Worm (Caenorhabditis elegans): Measurements from ENCODE around the gene fem-2.

The fem-2 gene

DNA sequence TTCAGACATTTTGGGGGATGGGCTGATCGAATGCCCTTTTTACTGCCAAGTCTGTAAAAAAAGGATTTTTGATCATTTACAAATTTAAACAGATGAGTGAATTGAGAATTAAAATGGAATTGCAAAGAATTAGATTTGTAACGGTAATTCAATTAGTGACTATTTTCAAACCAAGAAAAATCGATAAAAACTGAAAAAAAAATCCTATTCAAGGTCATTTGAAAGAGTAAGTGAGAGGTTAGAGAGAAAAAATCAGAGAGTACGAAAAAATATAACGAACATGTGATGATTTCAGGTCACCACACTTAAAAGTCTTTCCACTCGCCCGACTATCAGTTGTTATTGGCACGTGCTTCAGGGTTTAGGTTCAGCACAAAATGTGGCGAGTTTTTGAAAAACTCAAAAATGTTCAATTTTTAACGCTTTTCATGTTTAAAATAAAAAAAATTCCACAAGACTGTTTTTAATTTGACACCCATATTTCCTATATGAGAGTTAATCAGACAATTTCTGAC is 14.2 kb downstream of the fem-2 start, which contains the start of gene T19C3.4 (continued):
- TF ChIP-seq dpl-1 (GFP tag; optimal IDR thresholded peaks at IDR 0.05) (no peak), lin-39 (tag; optimal IDR thresholded peaks at IDR 0.05) (no peak), nhr-28 (tag; optimal IDR thresholded peaks at IDR 0.05) (no peak), egl-27 (tag; optimal IDR thresholded peaks at IDR 0.05) (no peak), ztf-11 (tag; optimal IDR thresholded peaks at IDR 0.05) (no peak), C16A3.4 (tag; optimal IDR thresholded peaks at IDR 0.05) (no peak), zag-1 (tag; optimal IDR thresholded peaks at IDR 0.05) (no peak), vab-15 (tag; optimal IDR thresholded peaks at IDR 0.05) (no peak), F16B12.6 (tag; optimal IDR thresholded peaks at IDR 0.05) (no peak), grh-1 (GFP tag; IDR thresholded peaks at IDR 0.05) (no peak), snu-23 (GFP tag; optimal IDR thresholded peaks at IDR 0.05) (peak; percentile 16), aha-1 (tag; optimal IDR thresholded peaks at IDR 0.05) (no peak), egl-13 (tag; optimal IDR thresholded peaks at IDR 0.05) (no peak), dsc-1 (tag; optimal IDR thresholded peaks at IDR 0.05) (no peak), nhr-47 (tag; optimal IDR thresholded peaks at IDR 0.05) (no peak), sup-37 (GFP tag; optimal IDR thresholded peaks at IDR 0.05) (no peak), Y116A8C.19 (tag; optimal IDR thresholded peaks at IDR 0.05; ENCODE audit: borderline replicate concordance) (no peak), fos-1 (tag; optimal IDR thresholded peaks at IDR 0.05) (no peak), nhr-12 (tag; optimal IDR thresholded peaks at IDR 0.05) (no peak), fkh-8 (tag; optimal IDR thresholded peaks at IDR 0.05) (no peak), snpc-4 (tag; optimal IDR thresholded peaks at IDR 0.05) (no peak), unc-62 (GFP tag; optimal IDR thresholded peaks at IDR 0.05) (no peak), swsn-7 (tag; optimal IDR thresholded peaks at IDR 0.05) (no peak), hlh-4 (tag; optimal IDR thresholded peaks at IDR 0.05) (no peak), nhr-90 (tag; optimal IDR thresholded peaks at IDR 0.05; ENCODE audit: poor library complexity) (peak; percentile 9), unc-98 (GFP tag; IDR thresholded peaks at IDR 0.05) (no peak), skn-1 (tag; optimal IDR thresholded peaks at IDR 0.05) (no peak), tlp-1 (tag; optimal IDR thresholded peaks at IDR 0.05) (no peak), ces-1 (GFP tag; optimal IDR thresholded peaks at IDR 0.05) (no peak), mep-1 (tag; optimal IDR thresholded peaks at IDR 0.05) (no peak), lin-35 (GFP tag; optimal IDR thresholded peaks at IDR 0.05) (peak in 1 of 2 experiments; percentile 52), mef-2 (tag; optimal IDR thresholded peaks at IDR 0.05) (no peak), tbx-2 (tag; optimal IDR thresholded peaks at IDR 0.05) (no peak)

DNA sequence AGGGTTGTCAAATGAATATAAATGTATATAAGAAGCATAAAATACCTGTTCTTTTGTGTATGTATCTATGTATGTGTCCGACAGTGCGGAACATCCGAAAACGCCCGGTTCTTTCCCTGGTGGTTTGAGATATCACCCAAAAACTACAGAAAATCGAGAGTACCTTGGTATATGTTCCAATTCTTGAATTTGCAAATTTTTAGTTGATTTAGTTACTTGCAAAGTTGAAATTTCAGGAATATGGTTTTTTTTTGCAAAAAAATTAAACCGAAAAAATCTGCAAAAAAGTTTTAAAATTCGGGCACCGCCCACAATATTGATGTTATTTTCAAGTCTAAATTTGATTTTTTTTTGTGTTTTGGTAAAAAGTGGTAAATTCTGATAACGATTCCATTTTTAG is 17.0 kb downstream of the fem-2 start, which contains the start of gene T19C3.2:
Gene T19C3.2 (minus strand): TSS at position 101 of the 400 bp plus-strand sequence.
- TF ChIP-seq ceh-82 (tag; optimal IDR thresholded peaks at IDR 0.05) (no peak), C04F5.9 (tag; optimal IDR thresholded peaks at IDR 0.05) (no peak), sup-37 (GFP tag; optimal IDR thresholded peaks at IDR 0.05) (no peak), pax-3 (tag; optimal IDR thresholded peaks at IDR 0.05) (no peak), swsn-7 (tag; optimal IDR thresholded peaks at IDR 0.05) (no peak), sptf-1 (tag; optimal IDR thresholded peaks at IDR 0.05) (no peak), hlh-17 (GFP tag; optimal IDR thresholded peaks at IDR 0.05; ENCODE audit: borderline replicate concordance) (no peak), pag-3 (tag; optimal IDR thresholded peaks at IDR 0.05; ENCODE audit: borderline replicate concordance, insufficient read depth) (no peak), elt-2 (tag; optimal IDR thresholded peaks at IDR 0.05) (no peak), mdl-1 (tag; optimal IDR thresholded peaks at IDR 0.05) (no peak), egl-27 (tag; optimal IDR thresholded peaks at IDR 0.05) (no peak), grh-1 (GFP tag; IDR thresholded peaks at IDR 0.05) (no peak), nhr-76 (tag; optimal IDR thresholded peaks at IDR 0.05) (no peak), C34B4.2 (tag; optimal IDR thresholded peaks at IDR 0.05) (no peak), lin-13 (GFP tag; optimal IDR thresholded peaks at IDR 0.05) (no peak), aha-1 (tag; optimal IDR thresholded peaks at IDR 0.05) (no peak), skn-1 (tag; optimal IDR thresholded peaks at IDR 0.05) (no peak)

Measured in whole organism, L1 larva.